Worm (Caenorhabditis elegans) whole organism, L4 larva: ENCODE data around the gene T10B10.8.

Experiments
- daf-12 ChIP-seq: fragments of 150-350 bp; optimal IDR thresholded peaks from 2 replicates; lab custom pipeline; 2014; ENCODE audit warnings: missing biosample characterization, missing genetic modification reagents, missing genetic modification characterization
- snpc-1.2 ChIP-seq: fragments of 200-800 bp; sonication (Bioruptor generic); IDR thresholded peaks from 2 replicates; pipeline ENCODE4 v1.3.6; 2022; ENCODE audit warnings: missing genetic modification reagents, missing genetic modification characterization, missing compliant biosample characterization
- snpc-4 ChIP-seq: fragments of 150-350 bp; optimal IDR thresholded peaks from 2 replicates; lab custom pipeline; 2014; ENCODE audit warnings: missing biosample characterization, missing genetic modification characterization

DNA sequence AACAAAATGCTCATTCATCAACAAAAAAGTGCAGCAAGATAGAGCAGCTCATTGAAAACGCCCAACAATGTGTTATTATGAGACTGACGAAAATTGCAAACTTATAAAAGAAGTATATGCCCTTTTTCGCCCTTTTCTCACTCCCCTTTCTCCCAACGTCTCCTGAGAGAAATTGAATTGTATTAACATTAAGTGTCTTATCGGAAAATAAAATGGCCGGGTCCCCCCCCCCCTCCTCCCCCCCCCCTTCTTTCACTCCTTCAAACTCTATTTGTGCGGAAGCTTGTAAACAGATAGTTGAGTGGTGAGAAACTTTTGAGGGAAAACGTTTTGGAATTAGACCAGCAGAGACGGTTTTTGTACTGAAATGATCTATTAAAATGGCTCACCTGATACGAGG lies 39.3 kb downstream of the T10B10.8 start:
- TF ChIP-seq snpc-4 (tag; lab: Kevin White, UChicago) (no peak), snpc-1.2 (GFP tag; lab: Robert Waterston, UW) (no peak), daf-12 (tag; lab: Kevin White, UChicago) (no peak)
